Fruit fly (Drosophila melanogaster) whole organism, embryonic: ENCODE results near the gene CG10254.

Experiments
- Aef1 ChIP-seq: fragments of 200-800 bp; sonication (Bioruptor generic); IDR thresholded peaks from 3 replicates; pipeline ENCODE4 v1.3.6; 2022; ENCODE audit warnings: missing biosample characterization, missing genetic modification characterization
- B-H2 ChIP-seq: fragments of 200-800 bp; sonication (Bioruptor generic); optimal IDR thresholded peaks from 2 replicates; lab custom pipeline; 2018; ENCODE audit warnings: missing biosample characterization, mild to moderate bottlenecking, missing genetic modification characterization
- BEAF-32 ChIP-seq: fragments of 200-800 bp; sonication (Bioruptor generic); optimal IDR thresholded peaks from 3 replicates; lab custom pipeline; 2017; ENCODE audit warnings: missing biosample characterization, missing genetic modification characterization, mild to moderate bottlenecking, moderate library complexity, missing genetic modification reagents
- C15 ChIP-seq: fragments of 200-800 bp; sonication (Bioruptor generic); IDR thresholded peaks from 3 replicates; pipeline ENCODE4 v1.3.6; 2022; ENCODE audit warnings: missing biosample characterization, missing genetic modification characterization
- CG10431 ChIP-seq: fragments of 200-800 bp; sonication (Bioruptor generic); optimal IDR thresholded peaks from 3 replicates; lab custom pipeline; 2018; ENCODE audit warnings: missing biosample characterization, mild to moderate bottlenecking, missing genetic modification characterization
- CG12299 ChIP-seq: fragments of 200-800 bp; sonication (Bioruptor generic); optimal IDR thresholded peaks from 2 replicates; lab custom pipeline; 2018; ENCODE audit warnings: missing biosample characterization, mild to moderate bottlenecking, missing genetic modification characterization
- CG13296 ChIP-seq: fragments of 200-800 bp; sonication (Bioruptor generic); optimal IDR thresholded peaks from 3 replicates; lab custom pipeline; 2018; ENCODE audit warnings: missing biosample characterization, mild to moderate bottlenecking, missing genetic modification characterization
- CG13894 ChIP-seq: fragments of 200-800 bp; sonication (Bioruptor generic); optimal IDR thresholded peaks from 3 replicates; lab custom pipeline; 2018; ENCODE audit warnings: missing biosample characterization, mild to moderate bottlenecking, missing genetic modification characterization, moderate library complexity
- CG14014 ChIP-seq: fragments of 200-800 bp; sonication (Bioruptor generic); IDR thresholded peaks from 2 replicates; pipeline ENCODE4 v1.3.6; 2022; ENCODE audit warnings: missing biosample characterization, missing genetic modification characterization
- CG14860 ChIP-seq: fragments of 200-800 bp; sonication (Bioruptor generic); IDR thresholded peaks from 3 replicates; pipeline ENCODE4 v1.3.6; 2022; ENCODE audit warnings: missing biosample characterization, missing genetic modification characterization; ENCODE audit not compliant: partially characterized antibody
- CG15011 ChIP-seq: fragments of 200-800 bp; sonication (Bioruptor generic); optimal IDR thresholded peaks from 3 replicates; lab custom pipeline; 2018; ENCODE audit warnings: missing biosample characterization, mild to moderate bottlenecking, missing genetic modification characterization
- CG15269 ChIP-seq: fragments of 200-800 bp; sonication (Bioruptor generic); optimal IDR thresholded peaks from 2 replicates; lab custom pipeline; 2018; ENCODE audit warnings: missing biosample characterization, mild to moderate bottlenecking, missing genetic modification characterization, moderate library complexity
- CG17359 ChIP-seq: fragments of 200-800 bp; sonication (Bioruptor generic); optimal IDR thresholded peaks from 3 replicates; lab custom pipeline; 2018; ENCODE audit warnings: missing biosample characterization, mild to moderate bottlenecking, missing genetic modification characterization, moderate library complexity
- CG18619 ChIP-seq: fragments of 200-800 bp; sonication (Bioruptor generic); optimal IDR thresholded peaks from 3 replicates; lab custom pipeline; 2017; ENCODE audit warnings: missing biosample characterization, mild to moderate bottlenecking, missing genetic modification characterization
- CG2120 ChIP-seq: fragments of 200-800 bp; sonication (Bioruptor generic); optimal IDR thresholded peaks from 3 replicates; lab custom pipeline; 2016; ENCODE audit warnings: missing biosample characterization, missing genetic modification characterization
- CG30020 ChIP-seq: fragments of 200-800 bp; optimal IDR thresholded peaks from 2 replicates; lab custom pipeline; 2019; ENCODE audit warnings: missing biosample characterization, mild to moderate bottlenecking, missing genetic modification characterization, moderate library complexity
- CG5180 ChIP-seq: fragments of 200-800 bp; sonication (Bioruptor generic); optimal IDR thresholded peaks from 3 replicates; lab custom pipeline; 2017; ENCODE audit warnings: missing biosample characterization, missing genetic modification characterization, mild to moderate bottlenecking, moderate library complexity, missing genetic modification reagents
- CG6765 ChIP-seq: fragments of 200-800 bp; sonication (Bioruptor generic); optimal IDR thresholded peaks from 3 replicates; lab custom pipeline; 2017; ENCODE audit warnings: missing biosample characterization, mild to moderate bottlenecking, missing genetic modification characterization
- CG6854 ChIP-seq: fragments of 200-800 bp; sonication (Bioruptor generic); optimal IDR thresholded peaks from 3 replicates; lab custom pipeline; 2017; ENCODE audit warnings: missing biosample characterization, mild to moderate bottlenecking, missing genetic modification characterization
- CkIIα-i1 ChIP-seq: fragments of 200-800 bp; sonication (Bioruptor generic); IDR thresholded peaks from 2 replicates; pipeline ENCODE4 v1.3.6; 2022; ENCODE audit warnings: missing biosample characterization, missing genetic modification characterization
- Doc3 ChIP-seq: fragments of 200-800 bp; sonication (Bioruptor generic); IDR thresholded peaks from 3 replicates; pipeline ENCODE4 v1.3.6; 2022; ENCODE audit warnings: missing biosample characterization, missing genetic modification characterization; ENCODE audit not compliant: partially characterized antibody
- Fer2 ChIP-seq: fragments of 200-800 bp; sonication (Bioruptor generic); optimal IDR thresholded peaks from 2 replicates; lab custom pipeline; 2018; ENCODE audit warnings: missing biosample characterization, mild to moderate bottlenecking, missing genetic modification characterization, moderate library complexity
- H2.0 ChIP-seq: fragments of 200-800 bp; sonication (Bioruptor generic); IDR thresholded peaks from 2 replicates; pipeline ENCODE4 v1.3.6; 2022; ENCODE audit warnings: missing biosample characterization, missing genetic modification characterization
- Nf-YC ChIP-seq: fragments of 200-800 bp; optimal IDR thresholded peaks from 3 replicates; lab custom pipeline; 2019; ENCODE audit warnings: missing biosample characterization, mild to moderate bottlenecking, missing genetic modification characterization, moderate library complexity
- PHDP ChIP-seq: fragments of 200-800 bp; sonication (Bioruptor generic); optimal IDR thresholded peaks from 3 replicates; lab custom pipeline; 2018; ENCODE audit warnings: missing biosample characterization, mild to moderate bottlenecking, missing genetic modification characterization, moderate library complexity
- Pdp1 ChIP-seq, 2 experiments: fragments of 200-800 bp; sonication (Bioruptor generic); optimal IDR thresholded peaks; 3 replicates each; lab custom pipeline; 2016; ENCODE audit warnings: missing biosample characterization in 2 of 2, missing genetic modification characterization in 2 of 2, mild to moderate bottlenecking in 1 of 2, moderate library complexity in 1 of 2
- Rfx ChIP-seq: fragments of 200-800 bp; sonication (Bioruptor generic); IDR thresholded peaks from 2 replicates; pipeline ENCODE4 v1.3.6; 2022; ENCODE audit warnings: missing biosample characterization, missing genetic modification characterization
- Ssrp ChIP-seq: fragments of 200-800 bp; sonication (Bioruptor generic); optimal IDR thresholded peaks from 2 replicates; lab custom pipeline; 2018; ENCODE audit warnings: missing biosample characterization, mild to moderate bottlenecking, missing genetic modification characterization, moderate library complexity
- YL-1 ChIP-seq: fragments of 200-800 bp; sonication (Bioruptor generic); optimal IDR thresholded peaks from 3 replicates; lab custom pipeline; 2017; ENCODE audit warnings: missing biosample characterization, mild to moderate bottlenecking, missing genetic modification characterization
- ato ChIP-seq: fragments of 200-800 bp; sonication (Bioruptor generic); IDR thresholded peaks from 2 replicates; pipeline ENCODE4 v1.3.6; 2022; ENCODE audit warnings: missing biosample characterization, missing genetic modification characterization; ENCODE audit not compliant: partially characterized antibody
- bsh ChIP-seq, 2 experiments: fragments of 200-800 bp; sonication (Bioruptor generic); optimal IDR thresholded peaks; 2 replicates each; lab custom pipeline; 2017 to 2018; ENCODE audit warnings: mild to moderate bottlenecking in 2 of 2, missing biosample characterization in 2 of 2, missing genetic modification characterization in 2 of 2, moderate library complexity in 1 of 2
- cato ChIP-seq: fragments of 200-800 bp; sonication (Bioruptor generic); optimal IDR thresholded peaks from 2 replicates; lab custom pipeline; 2016; ENCODE audit warnings: missing biosample characterization, missing genetic modification characterization, borderline replicate concordance
- chinmo ChIP-seq: fragments of 200-800 bp; sonication (Bioruptor generic); IDR thresholded peaks from 4 replicates; pipeline ENCODE4 v1.3.6; 2022; ENCODE audit warnings: missing biosample characterization, missing genetic modification characterization; ENCODE audit not compliant: partially characterized antibody
- dmrt99B ChIP-seq: fragments of 200-800 bp; sonication (Bioruptor generic); optimal IDR thresholded peaks from 2 replicates; lab custom pipeline; 2018; ENCODE audit warnings: missing biosample characterization, mild to moderate bottlenecking, missing genetic modification characterization, moderate library complexity
- dpn ChIP-seq, 2 experiments: fragments of 200-800 bp; sonication (Bioruptor generic); optimal IDR thresholded peaks; 3 replicates each; lab custom pipeline; 2016; ENCODE audit warnings: missing biosample characterization in 2 of 2, missing genetic modification characterization in 2 of 2
- eve ChIP-seq, 2 experiments: fragments of >200 bp; optimal IDR thresholded peaks; 2 replicates each; lab custom pipeline; 2017; ENCODE audit warnings: missing biosample characterization in 2 of 2, missing genetic modification characterization in 2 of 2
- exex ChIP-seq: fragments of 200-800 bp; sonication (Bioruptor generic); optimal IDR thresholded peaks from 4 replicates; lab custom pipeline; 2018; ENCODE audit warnings: missing biosample characterization, mild to moderate bottlenecking, missing genetic modification characterization, moderate library complexity
- gsb-n ChIP-seq: fragments of 200-800 bp; sonication (Bioruptor generic); optimal IDR thresholded peaks from 3 replicates; lab custom pipeline; 2018; ENCODE audit warnings: missing biosample characterization, mild to moderate bottlenecking, missing genetic modification characterization
- hkb ChIP-seq, 2 experiments: fragments of 200-800 bp in 1 of 2; fragments of >200 bp in 1 of 2; sonication (Bioruptor generic) in 1 of 2; IDR thresholded peaks in 1 of 2; optimal IDR thresholded peaks in 1 of 2; 2 replicates each; pipeline versions ENCODE4 v1.3.6 to Lab custom; 2017 to 2022; ENCODE audit warnings: missing biosample characterization in 1 of 2, missing genetic modification characterization in 1 of 2
- insv ChIP-seq, 2 experiments: fragments of 200-800 bp; sonication (Bioruptor generic); optimal IDR thresholded peaks; 3 replicates each; lab custom pipeline; 2016 to 2018; ENCODE audit warnings: missing biosample characterization in 2 of 2, missing genetic modification characterization in 2 of 2
- lab ChIP-seq: fragments of 200-800 bp; sonication (Bioruptor generic); optimal IDR thresholded peaks from 3 replicates; lab custom pipeline; 2017; ENCODE audit warnings: missing biosample characterization, missing genetic modification characterization, mild to moderate bottlenecking, moderate library complexity, missing genetic modification reagents
- lmd ChIP-seq: fragments of 200-800 bp; sonication (Bioruptor generic); IDR thresholded peaks from 2 replicates; pipeline ENCODE4 v1.3.6; 2022; ENCODE audit warnings: missing biosample characterization, missing genetic modification characterization
- org-1 ChIP-seq: fragments of 200-800 bp; sonication (Bioruptor generic); optimal IDR thresholded peaks from 2 replicates; lab custom pipeline; 2017; ENCODE audit warnings: missing biosample characterization, missing genetic modification characterization
- rib ChIP-seq: fragments of 200-800 bp; sonication (Bioruptor generic); IDR thresholded peaks from 2 replicates; pipeline ENCODE4 v1.3.6; 2022; ENCODE audit warnings: missing biosample characterization, missing genetic modification characterization
- ro ChIP-seq: fragments of 200-800 bp; sonication (Bioruptor generic); IDR thresholded peaks from 2 replicates; pipeline ENCODE4 v1.3.6; 2022; ENCODE audit warnings: missing biosample characterization, missing genetic modification characterization
- sqz ChIP-seq: fragments of 200-800 bp; sonication (Bioruptor generic); optimal IDR thresholded peaks from 3 replicates; lab custom pipeline; 2018; ENCODE audit warnings: missing biosample characterization, mild to moderate bottlenecking, missing genetic modification characterization
- tll ChIP-seq, 2 experiments: fragments of 200-800 bp in 1 of 2; fragments of >200 bp in 1 of 2; sonication (Bioruptor generic) in 1 of 2; optimal IDR thresholded peaks; 2 replicates each; lab custom pipeline; 2017 to 2019; ENCODE audit warnings: missing biosample characterization in 2 of 2, missing genetic modification characterization in 2 of 2, mild to moderate bottlenecking in 1 of 2, moderate library complexity in 1 of 2
- wdn ChIP-seq: fragments of 200-800 bp; sonication (Bioruptor generic); IDR thresholded peaks from 2 replicates; pipeline ENCODE4 v1.3.6; 2022; ENCODE audit warnings: missing biosample characterization, missing genetic modification characterization

CG10254 gene

DNA sequence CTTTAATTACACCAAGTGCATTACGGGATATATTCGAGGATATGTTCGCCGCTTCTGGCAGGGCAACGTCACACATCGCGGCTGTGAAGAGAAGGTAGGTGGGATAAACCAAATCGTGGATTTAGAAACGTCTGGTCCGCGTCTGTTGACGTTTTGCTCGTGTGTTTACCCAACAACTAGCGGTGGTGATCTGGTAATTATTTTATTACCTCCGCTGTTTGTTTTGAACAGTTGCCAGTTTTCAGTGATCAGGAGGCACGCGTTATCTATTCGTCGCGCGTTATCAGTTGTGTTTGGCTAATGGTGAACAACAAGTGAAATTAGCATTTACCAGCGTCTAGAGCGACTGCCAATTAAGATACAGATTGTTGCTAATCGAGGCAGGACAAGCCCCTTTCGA, 34.3 kb upstream of the CG10254 start (continued):
- TF ChIP-seq lab (GFP tag; lab: Kevin White, UChicago) (peak; percentile 87), cato (GFP tag; lab: Kevin White, UChicago) (no peak), CG5180 (GFP tag; lab: Kevin White, UChicago) (peak; percentile 3), tll (GFP tag; optimal IDR thresholded peaks at IDR 0.05; lab: Kevin White, UChicago) (peak in 1 of 2 experiments; percentile 74), PHDP (tag; lab: Kevin White, UChicago) (peak; percentile 65), ato (GFP tag; lab: Robert Waterston, UW) (no peak), CG13296 (GFP tag; lab: Kevin White, UChicago) (peak; percentile 81), CG30020 (tag; lab: Kevin White, UChicago) (no peak), Nf-YC (tag; lab: Kevin White, UChicago) (no peak), Pdp1 (GFP tag; optimal IDR thresholded peaks at IDR 0.05; lab: Kevin White, UChicago) (peak in 1 of 2 experiments; percentile 34), bsh (GFP tag; optimal IDR thresholded peaks at IDR 0.05; lab: Kevin White, UChicago) (peak in 1 of 2 experiments; percentile 24), CG12299 (peak; percentile 15), CG6765 (GFP tag; lab: Kevin White, UChicago) (peak; percentile 69), ro (GFP tag; lab: Robert Waterston, UW) (no peak), insv (GFP tag; optimal IDR thresholded peaks at IDR 0.05; lab: Kevin White, UChicago) (peak in 1 of 2 experiments; percentile 27), CG18619 (GFP tag; lab: Kevin White, UChicago) (peak; percentile 54), dmrt99B (tag; lab: Kevin White, UChicago) (no peak), CG6854 (GFP tag; lab: Kevin White, UChicago) (peak; percentile 55), Ssrp (no peak), lmd (GFP tag; lab: Robert Waterston, UW) (no peak), CG15269 (tag; lab: Kevin White, UChicago) (peak; percentile 27), CG14860 (no peak), CG14014 (GFP tag; lab: Robert Waterston, UW) (no peak; the same call in 1 of the 2 replicates), BEAF-32 (GFP tag; lab: Kevin White, UChicago) (no peak), Aef1 (GFP tag; lab: Robert Waterston, UW) (no peak), H2.0 (GFP tag; lab: Robert Waterston, UW) (no peak), wdn (0 out of 2 replicates have a peak, but pooled peaks have one; percentile 8), chinmo (0 out of 4 replicates have a peak, but pooled peaks have one; percentile 17), rib (peak; percentile 68; the same call in 1 of the 2 replicates), Fer2 (tag; lab: Kevin White, UChicago) (peak; percentile 24), Doc3 (GFP tag; lab: Robert Waterston, UW) (no peak), C15 (GFP tag; lab: Robert Waterston, UW) (no peak), CG17359 (tag; lab: Kevin White, UChicago) (peak; percentile 8), CG10431 (GFP tag; lab: Kevin White, UChicago) (no peak), eve (GFP tag; optimal IDR thresholded peaks at IDR 0.05; lab: Kevin White, UChicago) (no peak), gsb-n (tag; lab: Kevin White, UChicago) (no peak), Rfx (peak; percentile 48; the same call in 1 of the 2 replicates), CG15011 (GFP tag; lab: Kevin White, UChicago) (peak; percentile 24), hkb (optimal IDR thresholded peaks at IDR 0.05; lab: Kevin White, UChicago) (no peak), hkb (GFP tag; IDR thresholded peaks at IDR 0.05; lab: Robert Waterston, UW) (peak; percentile 54; the same call in 1 of the 2 replicates), CkIIα-i1 (GFP tag; lab: Robert Waterston, UW) (no peak), org-1 (GFP tag; lab: Kevin White, UChicago) (peak; percentile 34), B-H2 (GFP tag; lab: Kevin White, UChicago) (peak; percentile 81), dpn (GFP tag; optimal IDR thresholded peaks at IDR 0.05; lab: Kevin White, UChicago) (peak in 1 of 2 experiments; percentile 26), CG2120 (GFP tag; lab: Kevin White, UChicago) (peak; percentile 46), sqz (GFP tag; lab: Kevin White, UChicago) (peak; percentile 10), CG13894 (tag; lab: Kevin White, UChicago) (peak; percentile 73), exex (tag; lab: Kevin White, UChicago) (peak; percentile 56), YL-1 (GFP tag; lab: Kevin White, UChicago) (peak; percentile 23)
